Worm (Caenorhabditis elegans): ENCODE data around the gene ZK632.14.

The ZK632.14 gene

ce11 chrIII:9808179-9808578 lies 5.1 kb upstream of the ZK632.14 start, which contains the start of gene gtap-2:
TSS of gene gtap-2 (plus strand) at chrIII:9808544.
- TF ChIP-seq him-1 (tag; optimal IDR thresholded peaks at IDR 0.05) = no peak
- no peak for TF ChIP-seq dao-5 (tag; optimal IDR thresholded peaks at IDR 0.05)
- peak; percentile 56 for TF ChIP-seq W03F9.2 (tag; optimal IDR thresholded peaks at IDR 0.05)

- TF ChIP-seq him-1 (tag; optimal IDR thresholded peaks at IDR 0.05) (no peak), W03F9.2 (tag; optimal IDR thresholded peaks at IDR 0.05) (no peak), dao-5 (tag; optimal IDR thresholded peaks at IDR 0.05) (no peak)
These were observed 3.9 kb downstream of the ZK632.14 start, which contains the start of gene cnx-1 for ce11 chrIII:9817087-9817612. TSS of gene cnx-1 (minus strand) at chrIII:9817137.

- TF ChIP-seq him-1 (tag; optimal IDR thresholded peaks at IDR 0.05) (no peak), W03F9.2 (tag; optimal IDR thresholded peaks at IDR 0.05) (peak; percentile 61)
These were observed 4.6 kb downstream of the ZK632.14 start for ce11 chrIII:9817894-9818293.

ce11 chrIII:9818763-9819162 lies 5.5 kb downstream of the ZK632.14 start, which contains the start of gene panl-3:
TSS of gene panl-3 (plus strand) at chrIII:9819056.
- no peak for TF ChIP-seq W03F9.2 (tag; optimal IDR thresholded peaks at IDR 0.05)
- no peak for TF ChIP-seq him-1 (tag; optimal IDR thresholded peaks at IDR 0.05)
- TF ChIP-seq dao-5 (tag; optimal IDR thresholded peaks at IDR 0.05) = no peak

ce11 chrIII:9822942-9823341 lies 9.7 kb downstream of the ZK632.14 start, which contains the start of gene arl-5:
TSS of gene arl-5 (plus strand) at chrIII:9823242.
- TF ChIP-seq W03F9.2 (tag; optimal IDR thresholded peaks at IDR 0.05) = no peak
- TF ChIP-seq dao-5 (tag; optimal IDR thresholded peaks at IDR 0.05) = no peak
- TF ChIP-seq him-1 (tag; optimal IDR thresholded peaks at IDR 0.05) = no peak

- TF ChIP-seq dao-5 (tag; optimal IDR thresholded peaks at IDR 0.05) = no peak
- TF ChIP-seq him-1 (tag; optimal IDR thresholded peaks at IDR 0.05) = no peak
- TF ChIP-seq W03F9.2 (tag; optimal IDR thresholded peaks at IDR 0.05) = no peak
These were observed 10.5 kb downstream of the ZK632.14 start for ce11 chrIII:9823748-9824147.

- TF ChIP-seq W03F9.2 (tag; optimal IDR thresholded peaks at IDR 0.05) (no peak), him-1 (tag; optimal IDR thresholded peaks at IDR 0.05) (no peak), dao-5 (tag; optimal IDR thresholded peaks at IDR 0.05) (no peak)
These were observed 11.2 kb downstream of the ZK632.14 start, which contains the start of gene lin-52 for ce11 chrIII:9824330-9824934. TSS of gene lin-52 (minus strand) at chrIII:9824750.

- TF ChIP-seq him-1 (tag; optimal IDR thresholded peaks at IDR 0.05) (no peak), W03F9.2 (tag; optimal IDR thresholded peaks at IDR 0.05) (no peak), dao-5 (tag; optimal IDR thresholded peaks at IDR 0.05) (no peak)
These were observed 12.0 kb downstream of the ZK632.14 start, which contains the start of gene ZK632.9 for ce11 chrIII:9825073-9825828. TSS of gene ZK632.9 (minus strand) at chrIII:9825432.

ce11 chrIII:9826005-9826404 lies 12.8 kb downstream of the ZK632.14 start:
- TF ChIP-seq dao-5 (tag; optimal IDR thresholded peaks at IDR 0.05) = no peak
- no peak for TF ChIP-seq him-1 (tag; optimal IDR thresholded peaks at IDR 0.05)
- TF ChIP-seq W03F9.2 (tag; optimal IDR thresholded peaks at IDR 0.05) = no peak

- TF ChIP-seq W03F9.2 (tag; optimal IDR thresholded peaks at IDR 0.05) (peak; percentile 85), dao-5 (tag; optimal IDR thresholded peaks at IDR 0.05) (no peak), him-1 (tag; optimal IDR thresholded peaks at IDR 0.05) (no peak)
These were observed 14.1 kb downstream of the ZK632.14 start, which contains the start of the genes ZK632.10 and ZK632.11 for ce11 chrIII:9827163-9827951. TSS of gene ZK632.10 (minus strand) at chrIII:9827722. TSS of gene ZK632.11 (plus strand) at chrIII:9827915.

ce11 chrIII:9830502-9830901 lies 17.3 kb downstream of the ZK632.14 start, which contains the start of gene ZK632.12:
TSS of gene ZK632.12 (plus strand) at chrIII:9830802.
- TF ChIP-seq dao-5 (tag; optimal IDR thresholded peaks at IDR 0.05) (no peak), W03F9.2 (tag; optimal IDR thresholded peaks at IDR 0.05) (no peak), him-1 (tag; optimal IDR thresholded peaks at IDR 0.05) (no peak)

ce11 chrIII:9832569-9832968 lies 19.3 kb downstream of the ZK632.14 start:
- TF ChIP-seq him-1 (tag; optimal IDR thresholded peaks at IDR 0.05) = no peak
- TF ChIP-seq dao-5 (tag; optimal IDR thresholded peaks at IDR 0.05) = no peak
- TF ChIP-seq W03F9.2 (tag; optimal IDR thresholded peaks at IDR 0.05) = no peak

- TF ChIP-seq W03F9.2 (tag; optimal IDR thresholded peaks at IDR 0.05) (no peak), him-1 (tag; optimal IDR thresholded peaks at IDR 0.05) (no peak), dao-5 (tag; optimal IDR thresholded peaks at IDR 0.05) (no peak)
These were observed 21.6 kb downstream of the ZK632.14 start, which contains the start of gene K11H3.8 for ce11 chrIII:9834888-9835287. TSS of gene K11H3.8 (plus strand) at chrIII:9835188.
